Fruit fly (Drosophila melanogaster): ENCODE measurements around the gene CG43349.

CG43349 gene

DNA sequence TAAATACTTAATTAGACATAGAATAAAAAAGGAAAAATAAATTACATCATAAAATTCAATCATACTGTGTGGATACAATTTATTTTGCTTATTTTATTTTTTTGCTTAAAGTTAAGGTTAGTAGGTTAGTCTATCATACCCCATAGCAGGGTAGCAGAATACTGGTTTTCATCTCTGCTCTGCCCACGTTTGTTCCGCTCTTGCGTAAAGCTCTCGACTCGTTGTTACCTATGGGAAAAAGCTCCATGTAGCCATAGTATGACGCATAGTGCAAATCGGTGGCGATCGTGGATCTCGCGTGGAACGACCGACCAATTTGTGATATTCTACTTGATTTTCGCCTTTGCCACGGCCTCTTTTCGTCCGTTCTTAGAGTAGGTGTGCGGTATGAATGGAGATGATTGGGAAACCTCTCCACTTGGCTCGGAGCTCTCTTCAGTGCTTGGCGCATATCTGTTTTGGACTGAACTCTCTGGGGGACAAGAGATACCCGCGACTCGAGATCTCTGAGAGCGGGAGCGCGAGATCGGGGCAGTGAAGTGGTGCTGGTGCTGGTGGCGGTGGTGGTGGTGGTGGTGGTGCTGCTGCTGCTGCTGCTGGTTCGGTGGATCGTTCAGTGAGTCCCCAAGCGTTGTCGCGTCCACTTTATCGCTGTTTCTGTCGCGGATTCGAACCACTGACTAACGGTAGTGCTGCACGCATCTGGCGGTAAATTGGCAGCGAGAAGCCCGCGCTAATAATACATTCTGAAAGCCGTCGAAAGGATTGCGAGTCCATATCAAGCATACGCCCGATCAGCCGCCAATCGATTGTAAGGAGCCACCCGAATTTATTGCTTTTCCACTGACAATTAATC is 14.1 kb upstream of the CG43349 start, which contains the start of gene CG5001 (continued):
- TF ChIP-seq CG10669 (GFP tag; optimal IDR thresholded peaks at IDR 0.05) = no peak
- peak; percentile 83 for TF ChIP-seq net (GFP tag; optimal IDR thresholded peaks at IDR 0.05)
- no peak for TF ChIP-seq vri (GFP tag; optimal IDR thresholded peaks at IDR 0.05)
- peak; percentile 69 for TF ChIP-seq CG31627 (GFP tag; optimal IDR thresholded peaks at IDR 0.05)
- peak; percentile 70 for TF ChIP-seq CG8632 (GFP tag; optimal IDR thresholded peaks at IDR 0.05)
- TF ChIP-seq fkh (GFP tag; optimal IDR thresholded peaks at IDR 0.05) = no peak
- peak; percentile 71 for TF ChIP-seq CG6276 (GFP tag; optimal IDR thresholded peaks at IDR 0.05)
- TF ChIP-seq ss (GFP tag; optimal IDR thresholded peaks at IDR 0.05) = peak in 1 of 2 experiments; percentile 22
- TF ChIP-seq fd59A (GFP tag; optimal IDR thresholded peaks at IDR 0.05) = peak; percentile 20
- no peak for TF ChIP-seq CG34406 (GFP tag; optimal IDR thresholded peaks at IDR 0.05)
- TF ChIP-seq achi (GFP tag; optimal IDR thresholded peaks at IDR 0.05) = peak; percentile 72
- peak; percentile 83 for TF ChIP-seq CG11294 (GFP tag; IDR thresholded peaks at IDR 0.05)
- TF ChIP-seq CG7368 (GFP tag; optimal IDR thresholded peaks at IDR 0.05) = peak; percentile 3
- no peak for TF ChIP-seq CG4318 (GFP tag; optimal IDR thresholded peaks at IDR 0.05)
- TF ChIP-seq CG10631 (GFP tag; optimal IDR thresholded peaks at IDR 0.05) = no peak
- TF ChIP-seq Eip78C (GFP tag) = peak; percentile 95
- peak; percentile 92 for TF ChIP-seq svp (GFP tag)
- peak; percentile 84 for TF ChIP-seq CG3032 (tag; optimal IDR thresholded peaks at IDR 0.05)
- no peak for TF ChIP-seq Ets21C (GFP tag; optimal IDR thresholded peaks at IDR 0.05)
- no peak for TF ChIP-seq acj6 (GFP tag; optimal IDR thresholded peaks at IDR 0.05)
- peak; percentile 81 for TF ChIP-seq lz (GFP tag; optimal IDR thresholded peaks at IDR 0.05)
- peak in 1 of 2 experiments; percentile 6 for TF ChIP-seq salr (GFP tag; optimal IDR thresholded peaks at IDR 0.05)
- TF ChIP-seq OdsH (GFP tag; optimal IDR thresholded peaks at IDR 0.05) = no peak
- peak; percentile 22 for TF ChIP-seq dac (GFP tag; optimal IDR thresholded peaks at IDR 0.05)
- TF ChIP-seq Hr38 (GFP tag; optimal IDR thresholded peaks at IDR 0.05) = no peak
- peak; percentile 95 for TF ChIP-seq eg (GFP tag; IDR thresholded peaks at IDR 0.05)
- peak; percentile 76 for TF ChIP-seq dsx (GFP tag; optimal IDR thresholded peaks at IDR 0.05; ENCODE audit: poor library complexity, severe bottlenecking)

DNA sequence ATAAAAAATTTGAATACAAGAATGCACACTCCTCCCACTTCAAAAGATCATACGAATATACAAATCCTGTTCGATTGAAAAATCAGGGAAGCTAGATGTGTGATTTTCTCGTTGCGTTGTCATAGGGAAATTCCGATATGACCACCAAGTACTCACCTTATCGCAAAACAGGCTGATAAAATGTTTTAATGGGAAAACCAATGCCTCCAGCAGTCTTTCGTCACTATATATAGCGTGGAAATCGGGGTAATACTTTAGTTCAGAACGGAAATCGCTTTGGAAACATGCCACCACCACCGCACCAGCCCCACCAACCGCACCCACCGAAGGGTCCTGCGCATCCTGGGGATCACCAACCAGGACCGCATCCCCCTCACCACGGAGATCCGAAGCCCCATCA is 839 bp upstream of the CG43349 start, which contains the start of the genes CG5139 and CG43348:
TSS of gene CG5139 (minus strand) at position 101 of the 400 bp plus-strand sequence.
TSS of gene CG43348 (plus strand) at position 247 of the 400 bp plus-strand sequence.
- no peak for TF ChIP-seq CG11902 (GFP tag; optimal IDR thresholded peaks at IDR 0.05)
- no peak for TF ChIP-seq CG6276 (GFP tag; optimal IDR thresholded peaks at IDR 0.05)
- no peak for TF ChIP-seq Eip78C (GFP tag)
- TF ChIP-seq CG6792 (GFP tag; optimal IDR thresholded peaks at IDR 0.05) = no peak
- no peak for TF ChIP-seq CG8319 (GFP tag; optimal IDR thresholded peaks at IDR 0.05)
- TF ChIP-seq CG11762 (GFP tag; optimal IDR thresholded peaks at IDR 0.05; ENCODE audit: insufficient read depth) = no peak
- no peak for TF ChIP-seq eg (GFP tag; IDR thresholded peaks at IDR 0.05)
- TF ChIP-seq CG6163 (GFP tag; IDR thresholded peaks at IDR 0.05) = no peak
- TF ChIP-seq CG31627 (GFP tag; optimal IDR thresholded peaks at IDR 0.05) = no peak
- no peak for TF ChIP-seq Smox (GFP tag; optimal IDR thresholded peaks at IDR 0.05)
- TF ChIP-seq CG9139 (GFP tag; optimal IDR thresholded peaks at IDR 0.05) = no peak
- TF ChIP-seq Ets21C (GFP tag; optimal IDR thresholded peaks at IDR 0.05) = no peak
- TF ChIP-seq Hr38 (GFP tag; optimal IDR thresholded peaks at IDR 0.05) = no peak
- TF ChIP-seq CG8119 (GFP tag; IDR thresholded peaks at IDR 0.05) = no peak
- TF ChIP-seq CG3032 (tag; optimal IDR thresholded peaks at IDR 0.05) = no peak
- TF ChIP-seq CG8632 (GFP tag; optimal IDR thresholded peaks at IDR 0.05) = no peak
- no peak for TF ChIP-seq Met (GFP tag; optimal IDR thresholded peaks at IDR 0.05)
- TF ChIP-seq CG7368 (GFP tag; optimal IDR thresholded peaks at IDR 0.05) = no peak
- TF ChIP-seq CG6808 (GFP tag; optimal IDR thresholded peaks at IDR 0.05) = no peak
- TF ChIP-seq Ets96B (tag; optimal IDR thresholded peaks at IDR 0.05) = no peak
